Worm (Caenorhabditis elegans): ENCODE data around the gene duo-1.

The duo-1 gene

DNA sequence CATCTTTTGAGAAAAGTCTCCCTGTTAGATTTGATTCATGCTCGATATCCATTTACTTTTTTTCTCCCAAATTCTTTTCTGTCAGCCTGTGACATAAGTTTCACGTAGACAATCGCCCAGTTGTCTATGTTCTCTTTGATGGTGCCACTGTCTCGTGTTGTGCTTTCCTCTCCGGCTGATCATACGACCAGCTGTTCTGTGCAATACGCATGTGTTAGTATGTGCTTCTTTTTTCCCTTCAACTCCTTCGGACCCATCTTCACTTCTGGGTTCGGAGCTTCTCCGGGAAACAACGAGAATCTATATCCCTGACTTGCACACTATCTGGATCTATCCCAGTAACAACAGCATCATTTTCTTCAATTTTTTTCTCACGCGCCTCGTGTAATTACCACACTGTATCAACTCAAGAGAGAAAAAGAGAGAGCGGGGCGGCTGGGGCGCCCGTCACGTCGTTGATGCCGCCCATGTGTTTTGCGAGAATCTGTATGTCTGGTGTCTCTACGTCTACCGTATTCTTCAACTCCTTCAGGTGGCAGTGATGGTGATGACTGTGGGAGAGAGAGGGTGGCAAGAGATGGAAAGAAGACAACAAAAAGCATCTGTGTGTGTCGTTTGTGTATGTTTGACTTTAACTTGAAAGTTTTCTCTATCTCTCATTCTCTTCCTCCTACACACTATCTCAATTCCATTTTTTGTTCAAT lies 22.4 kb upstream of the duo-1 start (continued):
- TF ChIP-seq dpl-1 (GFP tag; optimal IDR thresholded peaks at IDR 0.05) (no peak), nhr-42 (GFP tag; IDR thresholded peaks at IDR 0.05) (no peak), madf-9 (GFP tag; conservative IDR thresholded peaks at IDR 0.05) (peak; percentile 32; the same call in 1 of the 2 replicates), F44E2.7 (GFP tag; IDR thresholded peaks at IDR 0.05) (no peak), nhr-111 (GFP tag; optimal IDR thresholded peaks at IDR 0.05) (no peak), daf-12 (tag; optimal IDR thresholded peaks at IDR 0.05) (no peak), set-16 (GFP tag; IDR thresholded peaks at IDR 0.05) (peak; percentile 59; the same call in 1 of the 2 replicates), gei-8 (GFP tag; optimal IDR thresholded peaks at IDR 0.05) (peak; percentile 73), egl-43 (GFP tag; IDR thresholded peaks at IDR 0.05) (no peak), ceh-62 (tag; optimal IDR thresholded peaks at IDR 0.05) (no peak), hmg-1.1 (GFP tag; IDR thresholded peaks at IDR 0.05) (peak; percentile 62), Y105C5A.15 (GFP tag; IDR thresholded peaks at IDR 0.05) (no peak)

- TF ChIP-seq ama-1 (optimal IDR thresholded peaks at IDR 0.05) (peak; percentile 11), unc-62 (GFP tag; optimal IDR thresholded peaks at IDR 0.05 in 1 of 2) (peak in 1 of 2 experiments; percentile 93), unc-62 (tag; optimal IDR thresholded peaks at IDR 0.05) (no peak), dmd-6 (GFP tag; IDR thresholded peaks at IDR 0.05) (0 out of 2 replicates have a peak, but pooled peaks have one; percentile 4), dmd-8 (GFP tag; IDR thresholded peaks at IDR 0.05) (no peak), snpc-4 (tag; optimal IDR thresholded peaks at IDR 0.05) (no peak), ctbp-1 (GFP tag; IDR thresholded peaks at IDR 0.05) (0 out of 2 replicates have a peak, but pooled peaks have one; percentile 10), aha-1 (tag) (peak; percentile 24)
Observed at ce11 chrV:11532535-11532853, 21.9 kb upstream of the duo-1 start.

- TF ChIP-seq egl-43 (GFP tag; IDR thresholded peaks at IDR 0.05) (peak; percentile 72; the same call in 1 of the 2 replicates), lin-38 (GFP tag; IDR thresholded peaks at IDR 0.05) (0 out of 2 replicates have a peak, but pooled peaks have one; percentile 16), arid-1 (GFP tag; conservative IDR thresholded peaks at IDR 0.05) (0 out of 2 replicates have a peak, but pooled peaks have one; percentile 18), mep-1 (tag; optimal IDR thresholded peaks at IDR 0.05) (peak; percentile 25), lin-39 (tag; optimal IDR thresholded peaks at IDR 0.05) (no peak), nhr-237 (tag; optimal IDR thresholded peaks at IDR 0.05) (no peak), lin-13 (GFP tag; optimal IDR thresholded peaks at IDR 0.05) (no peak), hmg-1.1 (GFP tag; IDR thresholded peaks at IDR 0.05) (peak; percentile 34; the same call in 1 of the 2 replicates), mxl-3 (GFP tag; optimal IDR thresholded peaks at IDR 0.05) (peak; percentile 62), hlh-11 (tag; optimal IDR thresholded peaks at IDR 0.05) (peak; percentile 74), T26A8.4 (GFP tag; IDR thresholded peaks at IDR 0.05) (0 out of 2 replicates have a peak, but pooled peaks have one; percentile 33), aha-1 (tag) (peak; percentile 69), egl-27 (tag; optimal IDR thresholded peaks at IDR 0.05) (no peak), zag-1 (tag; optimal IDR thresholded peaks at IDR 0.05) (no peak), php-3 (GFP tag; IDR thresholded peaks at IDR 0.05) (no peak), mdl-1 (tag; optimal IDR thresholded peaks at IDR 0.05) (peak in 1 of 2 experiments; percentile 70), madf-5 (GFP tag; IDR thresholded peaks at IDR 0.05) (peak; percentile 57 to 69; a peak in 3 of 4 replicates), mdt-29 (GFP tag; IDR thresholded peaks at IDR 0.05) (peak; percentile 31; the same call in 1 of the 2 replicates), set-16 (GFP tag; IDR thresholded peaks at IDR 0.05) (peak; percentile 70), lin-29 (GFP tag; IDR thresholded peaks at IDR 0.05) (0 out of 2 replicates have a peak, but pooled peaks have one; percentile 25), mes-2 (tag; optimal IDR thresholded peaks at IDR 0.05; ENCODE audit: poor library complexity, severe bottlenecking) (peak; percentile 33), ama-1 (optimal IDR thresholded peaks at IDR 0.05) (peak; percentile 64), rbr-2 (tag; optimal IDR thresholded peaks at IDR 0.05) (peak; percentile 18), unc-62 (GFP tag; optimal IDR thresholded peaks at IDR 0.05 in 1 of 2) (peak in 1 of 2 experiments; percentile 62), unc-62 (tag; optimal IDR thresholded peaks at IDR 0.05) (no peak), nhr-25 (tag; optimal IDR thresholded peaks at IDR 0.05; ENCODE audit: borderline replicate concordance, insufficient read depth) (peak; percentile 87), lim-7 (GFP tag; IDR thresholded peaks at IDR 0.05) (peak; percentile 42; the same call in 1 of the 2 replicates), Y75B8A.6 (GFP tag; IDR thresholded peaks at IDR 0.05) (0 out of 2 replicates have a peak, but pooled peaks have one; percentile 35), nhr-28 (tag; optimal IDR thresholded peaks at IDR 0.05) (peak; percentile 58), hlh-30 (tag; optimal IDR thresholded peaks at IDR 0.05; ENCODE audit: insufficient read depth) (peak; percentile 36), fos-1 (tag; optimal IDR thresholded peaks at IDR 0.05) (no peak)
Observed at ce11 chrV:11532964-11533363, 21.5 kb upstream of the duo-1 start.
